Fruit fly (Drosophila melanogaster): ENCODE data around the gene CSN3.

The CSN3 gene

DNA sequence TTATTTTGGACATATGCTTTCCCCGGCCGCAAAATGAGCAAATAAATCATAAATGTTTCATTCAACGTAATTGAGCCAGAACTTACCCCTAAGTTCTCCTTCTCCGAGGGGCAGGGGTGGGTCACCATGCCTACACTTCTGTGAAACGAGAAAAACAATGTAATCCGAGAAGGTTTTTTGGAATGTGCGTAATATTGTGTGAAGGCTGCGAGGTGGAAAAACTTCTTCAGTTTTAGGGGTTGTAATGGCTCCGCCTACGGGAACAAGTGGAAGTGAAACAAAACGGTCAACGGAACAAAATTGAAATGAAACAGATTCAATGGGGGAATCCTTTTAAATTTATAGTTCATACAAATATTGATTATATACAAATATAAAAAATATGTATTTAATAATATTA lies 44.6 kb downstream of the CSN3 start:
- no peak for TF ChIP-seq CG11902 (GFP tag; optimal IDR thresholded peaks at IDR 0.05)
- no peak for TF ChIP-seq CG1621 (tag; optimal IDR thresholded peaks at IDR 0.05)
- no peak for TF ChIP-seq CG6808 (GFP tag; optimal IDR thresholded peaks at IDR 0.05)

DNA sequence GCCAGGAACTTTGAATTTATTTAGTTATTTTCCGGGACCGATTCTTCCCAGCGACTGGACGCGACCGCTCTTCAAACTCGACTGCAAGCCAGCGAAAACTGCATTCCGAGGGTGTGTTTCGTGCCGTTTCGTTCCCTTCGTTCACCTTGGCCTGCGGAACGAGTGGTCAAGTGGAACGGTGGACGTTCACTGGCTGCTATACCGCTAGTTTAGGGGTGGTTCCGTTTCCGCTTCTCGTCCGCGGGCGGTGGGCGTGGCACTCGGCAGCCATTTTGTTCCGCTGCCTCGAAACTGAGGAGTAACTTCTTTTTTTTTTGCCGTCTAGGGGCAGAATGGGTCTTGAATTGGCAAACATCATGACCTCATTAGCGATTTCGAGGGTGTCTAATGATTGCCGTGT lies 48.7 kb downstream of the CSN3 start, which contains the start of gene Six4:
Gene Six4, minus strand, starts transcription at position 85 of the 400 bp plus-strand sequence.
- TF ChIP-seq CG16779 (tag; optimal IDR thresholded peaks at IDR 0.05) (no peak), svp (GFP tag) (no peak), ss (GFP tag; optimal IDR thresholded peaks at IDR 0.05) (no peak), Smox (GFP tag; optimal IDR thresholded peaks at IDR 0.05) (no peak), CG7368 (GFP tag; optimal IDR thresholded peaks at IDR 0.05) (no peak), CG10631 (GFP tag; optimal IDR thresholded peaks at IDR 0.05) (no peak), Blimp-1 (GFP tag; optimal IDR thresholded peaks at IDR 0.05) (no peak), CG3032 (tag; optimal IDR thresholded peaks at IDR 0.05) (no peak), Lpt (GFP tag; optimal IDR thresholded peaks at IDR 0.05) (no peak), eg (GFP tag; IDR thresholded peaks at IDR 0.05) (no peak)

DNA sequence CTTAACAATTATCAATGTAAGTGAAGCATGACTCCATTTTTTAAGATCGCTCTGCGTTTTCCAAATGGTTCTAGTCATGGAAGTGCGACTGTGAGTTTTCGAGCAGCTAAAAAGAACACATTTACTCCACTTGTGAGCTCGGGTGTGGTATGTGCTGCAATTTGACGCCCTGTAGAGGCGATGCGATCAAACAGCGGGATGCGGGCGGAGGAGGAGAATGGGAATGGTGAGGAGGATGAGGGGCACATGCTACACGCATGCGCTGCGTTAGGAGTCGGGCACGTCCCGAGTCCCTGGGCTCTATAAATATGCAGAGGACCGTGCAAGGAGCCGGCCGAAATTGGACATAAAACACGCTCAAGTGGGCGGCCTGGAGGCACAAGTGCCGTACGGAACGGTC lies 52.1 kb downstream of the CSN3 start:
- no peak for TF ChIP-seq CG9139 (GFP tag; optimal IDR thresholded peaks at IDR 0.05)
- no peak for TF ChIP-seq esn (GFP tag; optimal IDR thresholded peaks at IDR 0.05)
